Fruit fly (Drosophila melanogaster) whole organism, prepupa: Measurements from ENCODE around the gene CG14642.

Source experiments
- CG10631 ChIP-seq: fragments of 200-800 bp; sonication (Bioruptor generic); optimal IDR thresholded peaks from 2 replicates; lab custom pipeline; 2016; ENCODE audit warnings: missing biosample characterization, missing genetic modification characterization
- CG11294 ChIP-seq: fragments of 200-800 bp; sonication (Bioruptor generic); IDR thresholded peaks from 2 replicates; pipeline ENCODE4 v1.3.6; 2022; ENCODE audit warnings: missing biosample characterization, missing genetic modification characterization
- CG11762 ChIP-seq: fragments of 200-800 bp; sonication (Bioruptor generic); optimal IDR thresholded peaks from 3 replicates; lab custom pipeline; 2016; ENCODE audit warnings: missing biosample characterization, missing genetic modification characterization; ENCODE audit not compliant: insufficient read depth
- CG11902 ChIP-seq: fragments of 200-800 bp; sonication (Bioruptor generic); optimal IDR thresholded peaks from 3 replicates; lab custom pipeline; 2016; ENCODE audit warnings: missing biosample characterization, missing genetic modification characterization
- CG15336 ChIP-seq: fragments of 200-800 bp; sonication (Bioruptor generic); IDR thresholded peaks from 2 replicates; pipeline ENCODE4 v1.3.6; 2022; ENCODE audit warnings: missing biosample characterization, missing genetic modification characterization
- CG1621 ChIP-seq: fragments of 200-800 bp; sonication (Bioruptor generic); optimal IDR thresholded peaks from 3 replicates; lab custom pipeline; 2018; ENCODE audit warnings: missing biosample characterization, mild to moderate bottlenecking, missing genetic modification characterization
- CG3032 ChIP-seq: fragments of 200-800 bp; optimal IDR thresholded peaks from 2 replicates; lab custom pipeline; 2019; ENCODE audit warnings: missing biosample characterization, mild to moderate bottlenecking, missing genetic modification characterization, moderate library complexity
- CG31627 ChIP-seq: fragments of 200-800 bp; sonication (Bioruptor generic); optimal IDR thresholded peaks from 3 replicates; lab custom pipeline; 2016; ENCODE audit warnings: missing biosample characterization, missing genetic modification characterization
- CG32006 ChIP-seq: fragments of 200-800 bp; sonication (Bioruptor generic); optimal IDR thresholded peaks from 3 replicates; lab custom pipeline; 2017; ENCODE audit warnings: missing biosample characterization, mild to moderate bottlenecking, missing genetic modification characterization
- CG34406 ChIP-seq: fragments of 200-800 bp; sonication (Bioruptor generic); optimal IDR thresholded peaks from 3 replicates; lab custom pipeline; 2016; ENCODE audit warnings: missing biosample characterization, missing genetic modification characterization
- CG6276 ChIP-seq: fragments of 200-800 bp; sonication (Bioruptor generic); optimal IDR thresholded peaks from 2 replicates; lab custom pipeline; 2017; ENCODE audit warnings: missing biosample characterization, mild to moderate bottlenecking, missing genetic modification characterization
- CG6792 ChIP-seq: fragments of 200-800 bp; sonication (Bioruptor generic); optimal IDR thresholded peaks from 3 replicates; lab custom pipeline; 2016; ENCODE audit warnings: missing biosample characterization, missing genetic modification characterization
- CG6808 ChIP-seq: fragments of 200-800 bp; sonication (Bioruptor generic); optimal IDR thresholded peaks from 3 replicates; lab custom pipeline; 2017; ENCODE audit warnings: missing biosample characterization, missing genetic modification characterization, mild to moderate bottlenecking, moderate library complexity, missing genetic modification reagents
- CG7368 ChIP-seq: fragments of 200-800 bp; sonication (Bioruptor generic); optimal IDR thresholded peaks from 3 replicates; lab custom pipeline; 2016; ENCODE audit warnings: missing biosample characterization, missing genetic modification characterization
- Eip78C ChIP-seq: fragments of 200-800 bp; sonication (Bioruptor generic); peaks from one replicate; lab custom pipeline; 2016; ENCODE audit warnings: missing biosample characterization, missing genetic modification characterization
- Eip93F ChIP-seq: fragments of 200-800 bp; sonication (Bioruptor generic); optimal IDR thresholded peaks from 2 replicates; lab custom pipeline; 2016; ENCODE audit warnings: missing biosample characterization, mild to moderate bottlenecking, missing genetic modification characterization
- Ets96B ChIP-seq: fragments of 200-800 bp; optimal IDR thresholded peaks from 2 replicates; lab custom pipeline; 2019; ENCODE audit warnings: missing biosample characterization, mild to moderate bottlenecking, missing genetic modification characterization, moderate library complexity
- Gug ChIP-seq: fragments of 200-800 bp; sonication (Bioruptor generic); IDR thresholded peaks from 2 replicates; pipeline ENCODE4 v1.3.6; 2022; ENCODE audit warnings: missing biosample characterization, missing genetic modification characterization
- Hr38 ChIP-seq: sonication (Bioruptor generic); optimal IDR thresholded peaks from 2 replicates; lab custom pipeline; 2016; ENCODE audit warnings: missing biosample characterization, missing genetic modification characterization
- achi ChIP-seq: fragments of 200-800 bp; sonication (Bioruptor generic); optimal IDR thresholded peaks from 3 replicates; lab custom pipeline; 2016; ENCODE audit warnings: missing biosample characterization, missing genetic modification characterization
- acj6 ChIP-seq: fragments of 200-800 bp; sonication (Bioruptor generic); optimal IDR thresholded peaks from 3 replicates; lab custom pipeline; 2016; ENCODE audit warnings: missing biosample characterization, missing genetic modification characterization
- cyc ChIP-seq: fragments of 200-800 bp; sonication (Bioruptor generic); optimal IDR thresholded peaks from 3 replicates; lab custom pipeline; 2016; ENCODE audit warnings: missing biosample characterization, missing genetic modification characterization
- dsx ChIP-seq: fragments of 200-800 bp; optimal IDR thresholded peaks from 3 replicates; lab custom pipeline; 2019; ENCODE audit warnings: missing biosample characterization, mild to moderate bottlenecking, missing genetic modification characterization, moderate library complexity; ENCODE audit not compliant: poor library complexity, severe bottlenecking
- eg ChIP-seq: fragments of 200-800 bp; sonication (Bioruptor generic); IDR thresholded peaks from 3 replicates; pipeline ENCODE4 v1.3.6; 2022; ENCODE audit warnings: missing biosample characterization, missing genetic modification characterization
- pdm3 ChIP-seq: fragments of 200-800 bp; sonication (Bioruptor generic); optimal IDR thresholded peaks from 3 replicates; lab custom pipeline; 2016; ENCODE audit warnings: missing biosample characterization, missing genetic modification characterization
- salr ChIP-seq, 2 experiments: fragments of 200-800 bp; sonication (Bioruptor generic); optimal IDR thresholded peaks; 3 replicates each; lab custom pipeline; 2016 to 2018; ENCODE audit warnings: missing biosample characterization in 2 of 2, missing genetic modification characterization in 2 of 2, mild to moderate bottlenecking in 1 of 2
- ss ChIP-seq, 2 experiments: fragments of 200-800 bp; sonication (Bioruptor generic); optimal IDR thresholded peaks; 2 replicates in 1 of 2; 3 replicates in 1 of 2; lab custom pipeline; 2017 to 2018; ENCODE audit warnings: mild to moderate bottlenecking in 2 of 2, missing biosample characterization in 2 of 2, missing genetic modification characterization in 2 of 2, moderate library complexity in 1 of 2
- svp ChIP-seq: fragments of 200-800 bp; sonication (Bioruptor generic); peaks from one replicate; lab custom pipeline; 2016; ENCODE audit warnings: missing biosample characterization, missing genetic modification characterization
- topi ChIP-seq: fragments of 200-800 bp; sonication (Bioruptor generic); optimal IDR thresholded peaks from 3 replicates; lab custom pipeline; 2016; ENCODE audit warnings: missing biosample characterization, missing genetic modification characterization
- vri ChIP-seq: fragments of 200-800 bp; sonication (Bioruptor generic); optimal IDR thresholded peaks from 3 replicates; lab custom pipeline; 2016; ENCODE audit warnings: missing biosample characterization, mild to moderate bottlenecking, missing genetic modification characterization

Gene CG14642

dm6 chr3R:4281119-4281861 is 38.8 kb upstream of the CG14642 start:
- peak; percentile 21 for TF ChIP-seq vri (GFP tag; lab: Kevin White, UChicago)
- TF ChIP-seq svp (GFP tag; lab: Kevin White, UChicago): peak; percentile 77
- TF ChIP-seq CG15336 (GFP tag; lab: Robert Waterston, UW): no peak
- peak; percentile 39 for TF ChIP-seq Eip78C (GFP tag; lab: Kevin White, UChicago)
- 0 out of 3 replicates have a peak, but pooled peaks have one; percentile 8 for TF ChIP-seq eg (GFP tag; lab: Robert Waterston, UW)
- TF ChIP-seq CG31627 (GFP tag; lab: Kevin White, UChicago): no peak

dm6 chr3R:4280062-4280461 is 37.5 kb upstream of the CG14642 start, which contains the start of gene cpx:
cpx (plus strand) TSS chr3R:4280221.
- no peak for TF ChIP-seq CG11902
- peak; percentile 71 for TF ChIP-seq achi
- no peak for TF ChIP-seq CG10631 (GFP tag; lab: Kevin White, UChicago)
- no peak for TF ChIP-seq Ets96B (tag; lab: Kevin White, UChicago)

- TF ChIP-seq Ets96B (tag; lab: Kevin White, UChicago) (no peak), CG6808 (GFP tag; lab: Kevin White, UChicago) (no peak), CG6792 (GFP tag; lab: Kevin White, UChicago) (no peak), CG6276 (GFP tag; lab: Kevin White, UChicago) (no peak), ss (GFP tag; optimal IDR thresholded peaks at IDR 0.05; lab: Kevin White, UChicago) (no peak), salr (GFP tag; optimal IDR thresholded peaks at IDR 0.05; lab: Kevin White, UChicago) (no peak), pdm3 (GFP tag; lab: Kevin White, UChicago) (no peak), CG34406 (GFP tag; lab: Kevin White, UChicago) (no peak), Hr38 (GFP tag; lab: Kevin White, UChicago) (no peak), achi (no peak), CG11762 (GFP tag; lab: Kevin White, UChicago) (no peak), dsx (GFP tag; lab: Kevin White, UChicago) (no peak), topi (GFP tag; lab: Kevin White, UChicago) (no peak)
Observed at dm6 chr3R:4277828-4278227, 35.3 kb upstream of the CG14642 start, which contains the start of gene flip. flip (minus strand) TSS chr3R:4277928.

dm6 chr3R:4268339-4268738 is 25.8 kb upstream of the CG14642 start:
- no peak for TF ChIP-seq CG6792 (GFP tag; lab: Kevin White, UChicago)
- TF ChIP-seq Eip93F (GFP tag; lab: Kevin White, UChicago): no peak
- TF ChIP-seq CG1621 (tag; lab: Kevin White, UChicago): no peak
- no peak for TF ChIP-seq acj6 (GFP tag; lab: Kevin White, UChicago)
- TF ChIP-seq svp (GFP tag; lab: Kevin White, UChicago): peak; percentile 10
- TF ChIP-seq Ets96B (tag; lab: Kevin White, UChicago): no peak
- TF ChIP-seq Hr38 (GFP tag; lab: Kevin White, UChicago): no peak

dm6 chr3R:4266470-4266869 is 24.0 kb upstream of the CG14642 start, which contains the start of gene CG1092:
CG1092 (plus strand) TSS chr3R:4266770.
- TF ChIP-seq Eip78C (GFP tag; lab: Kevin White, UChicago) (peak; percentile 52), cyc (GFP tag; lab: Kevin White, UChicago) (no peak), Gug (GFP tag; lab: Robert Waterston, UW) (no peak), CG32006 (GFP tag; lab: Kevin White, UChicago) (peak; percentile 35)

- TF ChIP-seq dsx (GFP tag; lab: Kevin White, UChicago) (no peak), CG3032 (tag; lab: Kevin White, UChicago) (no peak), Hr38 (GFP tag; lab: Kevin White, UChicago) (no peak), CG10631 (GFP tag; lab: Kevin White, UChicago) (no peak), CG11294 (no peak), CG7368 (GFP tag; lab: Kevin White, UChicago) (no peak)
Observed at dm6 chr3R:4256672-4257071, 14.2 kb upstream of the CG14642 start, which contains the start of gene Or82a. Or82a (plus strand) TSS chr3R:4256972.
